Fruit fly (Drosophila melanogaster) whole organism, embryonic: ENCODE data around the gene mTTF.
A peak's percentile ranks its signal among the peaks of the same experiment; 100 is the strongest.

Experiments used
- ATbp ChIP-seq: fragments of 200-800 bp; sonication (Bioruptor generic); optimal IDR thresholded peaks from 2 replicates; lab custom pipeline; 2017; ENCODE audit warnings: missing biosample characterization, mild to moderate bottlenecking, missing genetic modification characterization, missing genetic modification reagents
- Blimp-1 ChIP-seq: fragments of 200-800 bp; sonication (Bioruptor generic); optimal IDR thresholded peaks from 3 replicates; lab custom pipeline; 2018; ENCODE audit warnings: missing biosample characterization, missing genetic modification characterization, mild to moderate bottlenecking, moderate library complexity, missing genetic modification reagents
- CG13296 ChIP-seq: fragments of 200-800 bp; sonication (Bioruptor generic); optimal IDR thresholded peaks from 3 replicates; lab custom pipeline; 2018; ENCODE audit warnings: missing biosample characterization, mild to moderate bottlenecking, missing genetic modification characterization
- CG14667 ChIP-seq: fragments of 200-800 bp; sonication (Bioruptor generic); IDR thresholded peaks from 2 replicates; pipeline ENCODE4 v1.3.6; 2022; ENCODE audit warnings: missing biosample characterization, missing genetic modification characterization
- CG15011 ChIP-seq: fragments of 200-800 bp; sonication (Bioruptor generic); optimal IDR thresholded peaks from 3 replicates; lab custom pipeline; 2018; ENCODE audit warnings: missing biosample characterization, mild to moderate bottlenecking, missing genetic modification characterization
- CG15601 ChIP-seq: fragments of 200-800 bp; sonication (Bioruptor generic); optimal IDR thresholded peaks from 3 replicates; lab custom pipeline; 2019; ENCODE audit warnings: missing biosample characterization, mild to moderate bottlenecking, missing genetic modification characterization, moderate library complexity
- CG15696 ChIP-seq: fragments of 200-800 bp; sonication (Bioruptor generic); optimal IDR thresholded peaks from 2 replicates; lab custom pipeline; 2019; ENCODE audit warnings: missing biosample characterization, mild to moderate bottlenecking, missing genetic modification characterization, moderate library complexity
- CG16815 ChIP-seq: fragments of 200-800 bp; sonication (Bioruptor generic); optimal IDR thresholded peaks from 3 replicates; lab custom pipeline; 2017; ENCODE audit warnings: missing biosample characterization, mild to moderate bottlenecking, missing genetic modification characterization
- CG17829 ChIP-seq: fragments of 200-800 bp; optimal IDR thresholded peaks from 2 replicates; lab custom pipeline; 2019; ENCODE audit warnings: missing biosample characterization, mild to moderate bottlenecking, missing genetic modification characterization, moderate library complexity
- CG31441 ChIP-seq: fragments of 200-800 bp; sonication (Bioruptor generic); IDR thresholded peaks from 2 replicates; pipeline ENCODE4 v1.3.6; 2022; ENCODE audit warnings: missing biosample characterization, missing genetic modification characterization
- CG3726 ChIP-seq: fragments of 200-800 bp; sonication (Bioruptor generic); IDR thresholded peaks from 3 replicates; pipeline ENCODE4, ENCODE4 v1.3.6; 2022; ENCODE audit warnings: missing biosample characterization, missing genetic modification characterization
- CG6254 ChIP-seq: fragments of 200-800 bp; sonication (Bioruptor generic); optimal IDR thresholded peaks from 3 replicates; lab custom pipeline; 2017; ENCODE audit warnings: mild to moderate bottlenecking, missing biosample characterization, missing genetic modification reagents, missing genetic modification characterization
- CG6689 ChIP-seq: fragments of 200-800 bp; sonication (Bioruptor generic); IDR thresholded peaks from 2 replicates; pipeline ENCODE4 v1.3.6; 2022; ENCODE audit warnings: missing biosample characterization, missing genetic modification characterization
- CG7271 ChIP-seq: fragments of 200-800 bp; sonication (Bioruptor generic); optimal IDR thresholded peaks from 2 replicates; lab custom pipeline; 2018; ENCODE audit warnings: missing biosample characterization, mild to moderate bottlenecking, missing genetic modification characterization, moderate library complexity
- CG8290 ChIP-seq, 3 experiments: fragments of 200-800 bp; sonication (Bioruptor generic); optimal IDR thresholded peaks; 2 replicates each; lab custom pipeline; 2016 to 2019; ENCODE audit warnings: missing biosample characterization in 3 of 3, missing genetic modification characterization in 3 of 3, mild to moderate bottlenecking in 2 of 3, moderate library complexity in 1 of 3
- CG8359 ChIP-seq: fragments of 200-800 bp; sonication (Bioruptor generic); optimal IDR thresholded peaks from 2 replicates; lab custom pipeline; 2017; ENCODE audit warnings: missing biosample characterization, mild to moderate bottlenecking, missing genetic modification characterization, borderline replicate concordance
- CG9876 ChIP-seq: fragments of 200-800 bp; sonication (Bioruptor generic); optimal IDR thresholded peaks from 2 replicates; lab custom pipeline; 2016; ENCODE audit warnings: missing biosample characterization, missing genetic modification characterization
- CHES-1-like ChIP-seq: fragments of 200-800 bp; sonication (Bioruptor generic); optimal IDR thresholded peaks from 2 replicates; lab custom pipeline; 2016; ENCODE audit warnings: missing biosample characterization, missing genetic modification characterization
- Dek ChIP-seq: fragments of 200-800 bp; sonication (Bioruptor generic); optimal IDR thresholded peaks from 3 replicates; lab custom pipeline; 2019; ENCODE audit warnings: missing biosample characterization, mild to moderate bottlenecking, missing genetic modification characterization, moderate library complexity
- Eip74EF ChIP-seq, 2 experiments: fragments of 200-800 bp in 1 of 2; fragments of >200 bp in 1 of 2; sonication (Bioruptor generic) in 1 of 2; optimal IDR thresholded peaks; 2 replicates each; lab custom pipeline; 2017 to 2019; ENCODE audit warnings: missing biosample characterization in 2 of 2, missing genetic modification characterization in 2 of 2, mild to moderate bottlenecking in 1 of 2, moderate library complexity in 1 of 2
- Hr78 ChIP-seq, 2 experiments: fragments of 200-800 bp in 1 of 2; fragments of >200 bp in 1 of 2; sonication (Bioruptor generic) in 1 of 2; optimal IDR thresholded peaks; 2 replicates each; lab custom pipeline; 2017 to 2019; ENCODE audit warnings: missing biosample characterization in 2 of 2, missing genetic modification characterization in 2 of 2, mild to moderate bottlenecking in 1 of 2, moderate library complexity in 1 of 2
- Max ChIP-seq: fragments of 200-800 bp; sonication (Bioruptor generic); optimal IDR thresholded peaks from 2 replicates; lab custom pipeline; 2016; ENCODE audit warnings: missing biosample characterization, mild to moderate bottlenecking, missing genetic modification characterization
- Meics ChIP-seq: fragments of 200-800 bp; sonication (Bioruptor generic); optimal IDR thresholded peaks from 2 replicates; lab custom pipeline; 2017; ENCODE audit warnings: missing biosample characterization, mild to moderate bottlenecking, missing genetic modification characterization
- btn ChIP-seq: fragments of 200-800 bp; sonication (Bioruptor generic); optimal IDR thresholded peaks from 2 replicates; lab custom pipeline; 2016; ENCODE audit warnings: missing biosample characterization, missing genetic modification characterization
- dmrt11E ChIP-seq: fragments of 200-800 bp; sonication (Bioruptor generic); optimal IDR thresholded peaks from 3 replicates; lab custom pipeline; 2018; ENCODE audit warnings: missing biosample characterization, mild to moderate bottlenecking, missing genetic modification characterization, moderate library complexity
- fu2 ChIP-seq: fragments of 200-800 bp; sonication (Bioruptor generic); optimal IDR thresholded peaks from 2 replicates; lab custom pipeline; 2016; ENCODE audit warnings: missing biosample characterization, missing genetic modification characterization
- gem ChIP-seq: fragments of 200-800 bp; sonication (Bioruptor generic); optimal IDR thresholded peaks from 2 replicates; lab custom pipeline; 2019; ENCODE audit warnings: missing biosample characterization, mild to moderate bottlenecking, missing genetic modification characterization, moderate library complexity
- grau ChIP-seq: fragments of 200-800 bp; optimal IDR thresholded peaks from 3 replicates; lab custom pipeline; 2019; ENCODE audit warnings: missing biosample characterization, mild to moderate bottlenecking, missing genetic modification characterization, moderate library complexity
- gsb-n ChIP-seq: fragments of 200-800 bp; sonication (Bioruptor generic); optimal IDR thresholded peaks from 3 replicates; lab custom pipeline; 2018; ENCODE audit warnings: missing biosample characterization, mild to moderate bottlenecking, missing genetic modification characterization
- lola ChIP-seq, 3 experiments: fragments of >200 bp in 2 of 3; fragments of 200-800 bp in 1 of 3; sonication (Bioruptor generic) in 1 of 3; optimal IDR thresholded peaks; 2 replicates each; lab custom pipeline; 2017 to 2019; ENCODE audit warnings: missing biosample characterization in 3 of 3, missing genetic modification characterization in 3 of 3, mild to moderate bottlenecking in 1 of 3, moderate library complexity in 1 of 3
- nau ChIP-seq: fragments of 200-800 bp; sonication (Bioruptor generic); optimal IDR thresholded peaks from 3 replicates; lab custom pipeline; 2017; ENCODE audit warnings: missing biosample characterization, mild to moderate bottlenecking, missing genetic modification characterization, missing genetic modification reagents
- nerfin-1 ChIP-seq: fragments of 200-800 bp; sonication (Bioruptor generic); optimal IDR thresholded peaks from 3 replicates; lab custom pipeline; 2019; ENCODE audit warnings: missing biosample characterization, mild to moderate bottlenecking, missing genetic modification characterization, moderate library complexity
- onecut ChIP-seq: fragments of 200-800 bp; sonication (Bioruptor generic); IDR thresholded peaks from 2 replicates; pipeline ENCODE4 v1.3.6; 2022; ENCODE audit warnings: missing biosample characterization, missing genetic modification characterization
- sisA ChIP-seq: fragments of 200-800 bp; sonication (Bioruptor generic); IDR thresholded peaks from 2 replicates; pipeline ENCODE4 v1.3.6; 2022; ENCODE audit warnings: missing biosample characterization, missing genetic modification characterization
- stc ChIP-seq: fragments of 200-800 bp; sonication (Bioruptor generic); IDR thresholded peaks from 2 replicates; pipeline ENCODE4 v1.3.6; 2022; ENCODE audit warnings: missing biosample characterization, missing genetic modification characterization
- stwl ChIP-seq: fragments of 200-800 bp; sonication (Bioruptor generic); optimal IDR thresholded peaks from 3 replicates; lab custom pipeline; 2018; ENCODE audit warnings: missing biosample characterization, mild to moderate bottlenecking, missing genetic modification characterization, moderate library complexity
- tap ChIP-seq: fragments of 200-800 bp; optimal IDR thresholded peaks from 3 replicates; lab custom pipeline; 2019; ENCODE audit warnings: missing biosample characterization, mild to moderate bottlenecking, missing genetic modification characterization, moderate library complexity
- tgo ChIP-seq: fragments of 200-800 bp; sonication (Bioruptor generic); IDR thresholded peaks from 3 replicates; pipeline ENCODE4 v1.3.6; 2022; ENCODE audit warnings: missing biosample characterization, missing genetic modification characterization
- tin ChIP-seq: fragments of 200-800 bp; sonication (Bioruptor generic); optimal IDR thresholded peaks from 3 replicates; lab custom pipeline; 2016; ENCODE audit warnings: missing biosample characterization, missing genetic modification characterization
- trem ChIP-seq: fragments of 200-800 bp; optimal IDR thresholded peaks from 3 replicates; lab custom pipeline; 2019; ENCODE audit warnings: missing biosample characterization, mild to moderate bottlenecking, missing genetic modification characterization, moderate library complexity
- wor ChIP-seq: fragments of 200-800 bp; sonication (Bioruptor generic); IDR thresholded peaks from 2 replicates; pipeline ENCODE4 v1.3.6; 2022; ENCODE audit warnings: missing biosample characterization, missing genetic modification characterization
- zen ChIP-seq: fragments of 200-800 bp; sonication (Bioruptor generic); optimal IDR thresholded peaks from 3 replicates; lab custom pipeline; 2018; ENCODE audit warnings: missing biosample characterization, mild to moderate bottlenecking, missing genetic modification characterization, moderate library complexity

Gene mTTF

DNA sequence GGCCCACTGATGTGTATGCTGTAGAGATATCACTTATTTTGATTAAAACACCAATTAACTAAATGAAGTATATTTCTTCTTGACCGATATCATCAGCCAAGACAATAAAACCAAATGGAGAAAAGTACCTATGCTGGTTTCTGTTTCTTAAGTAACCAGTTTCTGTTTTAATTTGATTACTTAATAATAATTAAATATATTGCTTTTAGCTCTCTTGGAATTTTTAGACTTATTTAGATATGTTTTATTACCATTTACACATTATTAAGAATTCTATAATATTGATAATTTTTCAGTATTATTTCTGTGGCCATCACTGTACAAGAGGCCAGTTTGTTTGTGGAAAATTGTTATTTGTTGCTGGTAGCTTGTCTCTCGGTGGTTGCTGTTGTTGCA lies 18.7 kb upstream of the mTTF start (continued):
- TF ChIP-seq Blimp-1 (peak; percentile 65), onecut (0 out of 2 replicates have a peak, but pooled peaks have one; percentile 19), tin (GFP tag; lab: Kevin White, UChicago) (peak; percentile 15), gem (tag; lab: Kevin White, UChicago) (peak; percentile 37), lola (GFP tag; optimal IDR thresholded peaks at IDR 0.05; lab: Kevin White, UChicago) (peak in 1 of 3 experiments; percentile 40), Max (GFP tag; lab: Kevin White, UChicago) (peak; percentile 31), CG8290 (GFP tag; optimal IDR thresholded peaks at IDR 0.05; lab: Kevin White, UChicago) (no peak), CG8290 (tag; optimal IDR thresholded peaks at IDR 0.05; lab: Kevin White, UChicago) (no peak), CG6689 (GFP tag; lab: Robert Waterston, UW) (peak; percentile 63; the same call in 1 of the 2 replicates), gsb-n (peak; percentile 48), CG16815 (peak; percentile 12), Dek (tag; lab: Kevin White, UChicago) (no peak), CG8359 (peak; percentile 2), CG14667 (GFP tag; lab: Robert Waterston, UW) (0 out of 2 replicates have a peak, but pooled peaks have one; percentile 20), CG15011 (GFP tag; lab: Kevin White, UChicago) (peak; percentile 20), CG9876 (GFP tag; lab: Kevin White, UChicago) (no peak), CG17829 (peak; percentile 65), nerfin-1 (peak; percentile 42), ATbp (GFP tag; lab: Kevin White, UChicago) (no peak), zen (peak; percentile 38), dmrt11E (peak; percentile 28), CG31441 (peak; percentile 81), tgo (GFP tag; lab: Robert Waterston, UW) (0 out of 3 replicates have a peak, but pooled peaks have one; percentile 23), CG15696 (tag; lab: Kevin White, UChicago) (peak; percentile 31), CG6254 (peak; percentile 55), CG15601 (tag; lab: Kevin White, UChicago) (peak; percentile 63), CG3726 (GFP tag; lab: Robert Waterston, UW) (no peak), grau (tag; lab: Kevin White, UChicago) (peak; percentile 23), stwl (tag; lab: Kevin White, UChicago) (no peak), CG7271 (tag; lab: Kevin White, UChicago) (peak; percentile 36), CG13296 (GFP tag; lab: Kevin White, UChicago) (peak; percentile 50), CHES-1-like (GFP tag; lab: Kevin White, UChicago) (no peak), stc (GFP tag; lab: Robert Waterston, UW) (0 out of 2 replicates have a peak, but pooled peaks have one; percentile 24), btn (GFP tag; lab: Kevin White, UChicago) (no peak), fu2 (GFP tag; lab: Kevin White, UChicago) (no peak), nau (GFP tag; lab: Kevin White, UChicago) (peak; percentile 44), Meics (peak; percentile 58), wor (no peak), trem (tag; lab: Kevin White, UChicago) (peak; percentile 47), Hr78 (GFP tag; optimal IDR thresholded peaks at IDR 0.05; lab: Kevin White, UChicago) (peak in 1 of 2 experiments; percentile 16), Eip74EF (GFP tag; optimal IDR thresholded peaks at IDR 0.05; lab: Kevin White, UChicago) (peak in 1 of 2 experiments; percentile 59), sisA (0 out of 2 replicates have a peak, but pooled peaks have one; percentile 19), tap (tag; lab: Kevin White, UChicago) (peak; percentile 33)
